Fruit fly (Drosophila melanogaster) whole organism, prepupa: ENCODE measurements around the gene CG4238.
A peak's percentile ranks its signal among the peaks of the same experiment; 100 is the strongest.

Source experiments
- Blimp-1 ChIP-seq: fragments of 200-800 bp; sonication (Bioruptor generic); optimal IDR thresholded peaks from 3 replicates; lab custom pipeline; 2017; ENCODE audit warnings: missing biosample characterization, missing genetic modification characterization, mild to moderate bottlenecking, moderate library complexity, missing genetic modification reagents
- CG10631 ChIP-seq: fragments of 200-800 bp; sonication (Bioruptor generic); optimal IDR thresholded peaks from 2 replicates; lab custom pipeline; 2016; ENCODE audit warnings: missing biosample characterization, missing genetic modification characterization
- CG11294 ChIP-seq: fragments of 200-800 bp; sonication (Bioruptor generic); IDR thresholded peaks from 2 replicates; pipeline ENCODE4 v1.3.6; 2022; ENCODE audit warnings: missing biosample characterization, missing genetic modification characterization
- CG11762 ChIP-seq: fragments of 200-800 bp; sonication (Bioruptor generic); optimal IDR thresholded peaks from 3 replicates; lab custom pipeline; 2016; ENCODE audit warnings: missing biosample characterization, missing genetic modification characterization; ENCODE audit not compliant: insufficient read depth
- CG1621 ChIP-seq: fragments of 200-800 bp; sonication (Bioruptor generic); optimal IDR thresholded peaks from 3 replicates; lab custom pipeline; 2018; ENCODE audit warnings: missing biosample characterization, mild to moderate bottlenecking, missing genetic modification characterization
- CG16779 ChIP-seq: fragments of 200-800 bp; sonication (Bioruptor generic); optimal IDR thresholded peaks from 3 replicates; lab custom pipeline; 2017; ENCODE audit warnings: missing biosample characterization, mild to moderate bottlenecking, missing genetic modification characterization
- CG3032 ChIP-seq: fragments of 200-800 bp; optimal IDR thresholded peaks from 2 replicates; lab custom pipeline; 2019; ENCODE audit warnings: missing biosample characterization, mild to moderate bottlenecking, missing genetic modification characterization, moderate library complexity
- CG34406 ChIP-seq: fragments of 200-800 bp; sonication (Bioruptor generic); optimal IDR thresholded peaks from 3 replicates; lab custom pipeline; 2016; ENCODE audit warnings: missing biosample characterization, missing genetic modification characterization
- CG3919 ChIP-seq: fragments of 200-800 bp; sonication (Bioruptor generic); optimal IDR thresholded peaks from 3 replicates; lab custom pipeline; 2016; ENCODE audit warnings: missing biosample characterization, missing genetic modification characterization
- CG6163 ChIP-seq: fragments of 200-800 bp; sonication (Bioruptor generic); IDR thresholded peaks from 3 replicates; pipeline ENCODE4 v1.3.6; 2022; ENCODE audit warnings: missing biosample characterization, missing genetic modification characterization
- CG6276 ChIP-seq: fragments of 200-800 bp; sonication (Bioruptor generic); optimal IDR thresholded peaks from 2 replicates; lab custom pipeline; 2017; ENCODE audit warnings: missing biosample characterization, mild to moderate bottlenecking, missing genetic modification characterization
- CG6854 ChIP-seq: fragments of 200-800 bp; sonication (Bioruptor generic); optimal IDR thresholded peaks from 2 replicates; lab custom pipeline; 2017; ENCODE audit warnings: missing biosample characterization, mild to moderate bottlenecking, missing genetic modification characterization
- Eip75B ChIP-seq: fragments of 200-800 bp; sonication (Bioruptor generic); optimal IDR thresholded peaks from 3 replicates; lab custom pipeline; 2016; ENCODE audit warnings: missing biosample characterization, missing genetic modification characterization
- Eip78C ChIP-seq: fragments of 200-800 bp; sonication (Bioruptor generic); peaks from one replicate; lab custom pipeline; 2016; ENCODE audit warnings: missing biosample characterization, missing genetic modification characterization
- Eip93F ChIP-seq: fragments of 200-800 bp; sonication (Bioruptor generic); optimal IDR thresholded peaks from 2 replicates; lab custom pipeline; 2016; ENCODE audit warnings: missing biosample characterization, mild to moderate bottlenecking, missing genetic modification characterization
- Gug ChIP-seq: fragments of 200-800 bp; sonication (Bioruptor generic); IDR thresholded peaks from 2 replicates; pipeline ENCODE4 v1.3.6; 2022; ENCODE audit warnings: missing biosample characterization, missing genetic modification characterization
- Hr39 ChIP-seq: fragments of 200-800 bp; sonication (Bioruptor generic); optimal IDR thresholded peaks from 2 replicates; lab custom pipeline; 2016; ENCODE audit warnings: missing biosample characterization, missing genetic modification characterization
- Smox ChIP-seq: fragments of 200-800 bp; sonication (Bioruptor generic); optimal IDR thresholded peaks from 3 replicates; lab custom pipeline; 2016; ENCODE audit warnings: missing biosample characterization, missing genetic modification characterization
- Sox14 ChIP-seq: fragments of 200-800 bp; sonication (Bioruptor generic); optimal IDR thresholded peaks from 3 replicates; lab custom pipeline; 2016; ENCODE audit warnings: missing biosample characterization, missing genetic modification characterization
- acj6 ChIP-seq: fragments of 200-800 bp; sonication (Bioruptor generic); optimal IDR thresholded peaks from 3 replicates; lab custom pipeline; 2016; ENCODE audit warnings: missing biosample characterization, missing genetic modification characterization
- cyc ChIP-seq: fragments of 200-800 bp; sonication (Bioruptor generic); optimal IDR thresholded peaks from 3 replicates; lab custom pipeline; 2016; ENCODE audit warnings: missing biosample characterization, missing genetic modification characterization
- dac ChIP-seq: fragments of 200-800 bp; sonication (Bioruptor generic); optimal IDR thresholded peaks from 2 replicates; lab custom pipeline; 2017; ENCODE audit warnings: missing biosample characterization, mild to moderate bottlenecking, missing genetic modification characterization
- eg ChIP-seq: fragments of 200-800 bp; sonication (Bioruptor generic); IDR thresholded peaks from 3 replicates; pipeline ENCODE4 v1.3.6; 2022; ENCODE audit warnings: missing biosample characterization, missing genetic modification characterization
- esn ChIP-seq: fragments of 200-800 bp; sonication (Bioruptor generic); optimal IDR thresholded peaks from 2 replicates; lab custom pipeline; 2016; ENCODE audit warnings: missing biosample characterization, mild to moderate bottlenecking, missing genetic modification characterization, moderate library complexity
- fd59A ChIP-seq: fragments of 200-800 bp; sonication (Bioruptor generic); optimal IDR thresholded peaks from 2 replicates; lab custom pipeline; 2017; ENCODE audit warnings: missing biosample characterization, mild to moderate bottlenecking, missing genetic modification characterization, missing genetic modification reagents
- fd85E ChIP-seq: fragments of 200-800 bp; sonication (Bioruptor generic); optimal IDR thresholded peaks from 3 replicates; lab custom pipeline; 2016; ENCODE audit warnings: missing biosample characterization, missing genetic modification characterization
- fkh ChIP-seq: fragments of 200-800 bp; sonication (Bioruptor generic); optimal IDR thresholded peaks from 3 replicates; lab custom pipeline; 2017; ENCODE audit warnings: missing biosample characterization, mild to moderate bottlenecking, missing genetic modification characterization, moderate library complexity
- lz ChIP-seq: fragments of 200-800 bp; sonication (Bioruptor generic); optimal IDR thresholded peaks from 3 replicates; lab custom pipeline; 2016; ENCODE audit warnings: missing biosample characterization, missing genetic modification characterization
- spab ChIP-seq: fragments of 200-800 bp; sonication (Bioruptor generic); optimal IDR thresholded peaks from 2 replicates; lab custom pipeline; 2017; ENCODE audit warnings: missing biosample characterization, mild to moderate bottlenecking, missing genetic modification characterization, missing genetic modification reagents
- ss ChIP-seq, 2 experiments: fragments of 200-800 bp; sonication (Bioruptor generic); optimal IDR thresholded peaks; 2 replicates in 1 of 2; 3 replicates in 1 of 2; lab custom pipeline; 2017 to 2018; ENCODE audit warnings: mild to moderate bottlenecking in 2 of 2, missing biosample characterization in 2 of 2, missing genetic modification characterization in 2 of 2, moderate library complexity in 1 of 2
- vri ChIP-seq: fragments of 200-800 bp; sonication (Bioruptor generic); optimal IDR thresholded peaks from 3 replicates; lab custom pipeline; 2016; ENCODE audit warnings: missing biosample characterization, mild to moderate bottlenecking, missing genetic modification characterization

Gene CG4238

DNA sequence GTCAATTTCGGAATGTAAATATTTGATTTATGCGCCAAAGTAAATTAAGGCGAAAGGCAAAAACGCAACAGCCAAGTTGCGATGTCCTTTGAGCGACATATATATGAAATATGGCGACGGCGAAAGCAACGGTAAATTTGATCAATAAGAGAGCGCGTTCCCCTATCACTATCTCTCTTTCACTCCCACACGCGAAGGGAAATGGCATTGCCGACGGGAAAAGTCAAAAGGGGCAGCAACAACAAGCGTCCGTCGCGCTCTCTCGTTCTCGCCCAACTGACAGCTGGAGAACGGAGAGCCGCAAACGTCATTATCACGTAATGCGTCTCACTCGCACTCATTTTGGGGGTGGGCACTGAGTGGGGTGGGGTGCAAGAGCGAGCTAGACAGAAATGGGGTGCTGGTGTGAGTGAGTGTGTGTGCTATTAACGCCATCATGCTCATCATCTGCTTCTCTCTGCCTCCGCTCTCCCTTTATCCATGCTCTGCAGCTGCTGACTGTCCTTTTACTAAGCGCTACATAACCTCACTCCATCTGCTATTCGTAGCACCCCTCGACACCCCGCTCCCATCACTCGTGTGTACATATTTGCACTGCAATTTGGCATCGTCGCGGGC lies 39.2 kb upstream of the CG4238 start, which contains the start of gene erm (continued):
- no peak for TF ChIP-seq Gug (GFP tag; lab: Robert Waterston, UW)

DNA sequence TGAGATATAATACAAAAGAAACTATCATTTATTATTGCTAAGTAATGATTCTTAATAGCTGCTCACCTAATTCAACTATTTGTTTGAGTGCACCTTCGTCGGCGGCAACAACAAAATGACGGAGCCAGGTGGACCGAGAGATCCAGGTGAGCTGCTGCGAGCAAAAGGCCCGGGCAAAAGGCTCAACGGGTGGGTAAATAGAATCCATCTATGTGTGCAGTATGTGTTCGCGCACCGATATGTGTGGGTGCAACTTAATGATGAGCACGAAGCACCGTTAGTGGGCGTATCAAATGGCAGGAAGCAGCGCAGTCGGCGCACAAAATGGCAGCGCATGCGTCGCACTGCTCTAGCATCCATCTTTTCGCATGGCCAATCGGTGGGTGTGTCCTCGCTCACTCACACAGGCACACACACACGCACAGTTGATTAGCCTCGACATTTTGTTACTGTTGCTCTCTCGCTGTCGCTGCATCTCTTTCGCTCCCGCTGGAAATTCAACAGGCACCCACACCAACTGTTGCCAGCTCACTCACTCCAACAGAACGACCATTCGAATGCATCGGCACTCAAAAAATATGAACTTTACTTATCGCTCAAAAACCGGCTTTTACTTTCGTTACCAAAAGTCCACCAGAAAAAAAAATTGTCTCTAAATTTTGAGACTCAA lies 37.1 kb upstream of the CG4238 start:
- TF ChIP-seq CG6163 (GFP tag; lab: Robert Waterston, UW) (peak; percentile 26; the same call in 1 of the 3 replicates), Blimp-1 (GFP tag; lab: Kevin White, UChicago) (peak; percentile 48), CG16779 (tag; lab: Kevin White, UChicago) (no peak), Eip78C (peak; percentile 67)

DNA sequence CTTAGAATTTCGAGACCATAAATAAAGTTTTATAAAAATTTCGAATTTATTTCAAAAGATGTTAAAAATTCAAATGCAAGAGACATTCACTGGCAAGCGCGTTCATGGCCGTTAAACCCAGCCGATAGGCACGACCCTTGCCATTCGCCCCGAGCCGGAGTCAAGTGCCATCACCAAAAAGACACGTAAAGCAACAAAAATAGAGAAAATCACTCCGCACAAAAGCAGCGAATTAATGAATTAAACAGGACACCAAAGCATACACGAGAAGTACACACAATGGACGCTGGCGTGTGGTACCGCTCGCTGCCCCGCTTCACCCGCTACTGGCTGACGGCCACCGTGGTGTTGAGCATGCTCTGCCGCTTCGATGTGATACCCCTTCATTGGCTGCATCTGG lies 35.7 kb upstream of the CG4238 start, which contains the start of gene Der-1:
Gene Der-1, plus strand, starts transcription at position 1 of the 400 bp plus-strand sequence.
- TF ChIP-seq ss (GFP tag; optimal IDR thresholded peaks at IDR 0.05; lab: Kevin White, UChicago) = no peak
- no peak for TF ChIP-seq fd59A (GFP tag; lab: Kevin White, UChicago)
- no peak for TF ChIP-seq CG34406
- no peak for TF ChIP-seq dac (GFP tag; lab: Kevin White, UChicago)
- TF ChIP-seq CG6276 (GFP tag; lab: Kevin White, UChicago) = no peak
- TF ChIP-seq fkh (GFP tag; lab: Kevin White, UChicago) = no peak
- no peak for TF ChIP-seq spab (GFP tag; lab: Kevin White, UChicago)
- TF ChIP-seq CG3032 (tag; lab: Kevin White, UChicago) = no peak
- TF ChIP-seq Sox14 (GFP tag; lab: Kevin White, UChicago) = peak; percentile 22
- peak; percentile 35 for TF ChIP-seq esn
- TF ChIP-seq Eip93F (GFP tag; lab: Kevin White, UChicago) = no peak
- no peak for TF ChIP-seq CG16779 (tag; lab: Kevin White, UChicago)
- peak; percentile 59 for TF ChIP-seq Eip78C
- no peak for TF ChIP-seq CG6854
- no peak for TF ChIP-seq Blimp-1 (GFP tag; lab: Kevin White, UChicago)

- no peak for TF ChIP-seq lz (GFP tag; lab: Kevin White, UChicago)
- TF ChIP-seq CG16779 (tag; lab: Kevin White, UChicago) = no peak
- TF ChIP-seq vri = no peak
- no peak for TF ChIP-seq CG11294 (GFP tag; lab: Robert Waterston, UW)
- no peak for TF ChIP-seq CG3919
- no peak for TF ChIP-seq cyc (GFP tag; lab: Kevin White, UChicago)
- no peak for TF ChIP-seq fd85E (GFP tag; lab: Kevin White, UChicago)
- no peak for TF ChIP-seq Eip75B
- TF ChIP-seq Hr39 (GFP tag; lab: Kevin White, UChicago) = no peak
- TF ChIP-seq CG11762 (GFP tag; lab: Kevin White, UChicago) = no peak
- TF ChIP-seq acj6 (GFP tag; lab: Kevin White, UChicago) = no peak
- no peak for TF ChIP-seq CG3032 (tag; lab: Kevin White, UChicago)
- no peak for TF ChIP-seq CG1621 (tag; lab: Kevin White, UChicago)
- no peak for TF ChIP-seq esn
- no peak for TF ChIP-seq eg
- TF ChIP-seq Blimp-1 (GFP tag; lab: Kevin White, UChicago) = no peak
Measured at dm6 chr2L:1975473-1975872, 34.2 kb upstream of the CG4238 start.

dm6 chr2L:1979196-1979818 lies 30.4 kb upstream of the CG4238 start:
- no peak for TF ChIP-seq Smox
- no peak for TF ChIP-seq CG10631 (GFP tag; lab: Kevin White, UChicago)
- no peak for TF ChIP-seq CG6276 (GFP tag; lab: Kevin White, UChicago)
- no peak for TF ChIP-seq Eip75B
- no peak for TF ChIP-seq Hr39 (GFP tag; lab: Kevin White, UChicago)
